Worm (Caenorhabditis elegans): ENCODE results near the gene W03F9.9.
A peak's percentile ranks its signal among the peaks of the same experiment; 100 is the strongest.

The W03F9.9 gene

DNA sequence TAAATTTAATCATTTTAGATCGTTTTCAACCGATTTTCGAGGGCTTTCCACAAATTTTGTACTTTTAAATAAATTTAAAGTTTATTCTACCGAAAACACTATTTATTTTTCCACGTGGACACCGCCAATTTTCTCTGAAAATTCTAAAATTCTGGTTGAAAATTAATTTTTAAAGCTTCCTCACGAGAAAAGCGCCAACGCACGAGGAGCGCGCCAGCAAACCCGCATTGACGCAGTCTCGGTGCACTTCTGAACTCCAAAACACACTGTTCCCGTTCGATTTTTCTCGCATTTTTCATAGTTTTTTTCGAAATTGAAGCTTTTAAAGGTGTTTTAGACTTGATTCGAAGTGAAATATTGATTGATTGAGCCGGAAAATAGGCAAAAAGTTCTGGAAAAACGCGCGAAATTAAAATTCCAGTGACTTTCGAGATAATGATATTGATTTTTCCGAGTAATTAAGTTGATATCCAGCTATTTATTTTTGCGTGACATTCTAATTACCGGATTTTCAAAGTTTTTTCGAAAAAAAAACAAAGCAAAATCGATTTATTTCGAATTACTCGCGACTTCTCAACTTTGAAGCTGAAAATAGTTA is 38.3 kb downstream of the W03F9.9 start, which contains the start of gene cul-3 (continued):
- TF ChIP-seq gei-8 (GFP tag; optimal IDR thresholded peaks at IDR 0.05) (no peak), F10B5.3 (tag; optimal IDR thresholded peaks at IDR 0.05) (no peak), F49E8.2 (tag; optimal IDR thresholded peaks at IDR 0.05; ENCODE audit: borderline replicate concordance) (peak; percentile 14), T20F7.1 (GFP tag; optimal IDR thresholded peaks at IDR 0.05) (no peak), D1046.2 (GFP tag; IDR thresholded peaks at IDR 0.05) (no peak), mdl-1 (tag; optimal IDR thresholded peaks at IDR 0.05) (no peak), ceh-20 (GFP tag; IDR thresholded peaks at IDR 0.05) (0 out of 2 replicates have a peak, but pooled peaks have one; percentile 21), lin-13 (GFP tag; optimal IDR thresholded peaks at IDR 0.05) (no peak), R02D3.7 (tag; optimal IDR thresholded peaks at IDR 0.05) (no peak), nhr-77 (tag; optimal IDR thresholded peaks at IDR 0.05) (peak; percentile 31), nhr-11 (tag; optimal IDR thresholded peaks at IDR 0.05) (no peak), ceh-28 (tag; optimal IDR thresholded peaks at IDR 0.05) (no peak), lin-15B (tag; optimal IDR thresholded peaks at IDR 0.05) (no peak), cey-2 (tag; optimal IDR thresholded peaks at IDR 0.05; ENCODE audit: borderline replicate concordance, insufficient read depth) (no peak), nhr-28 (tag; optimal IDR thresholded peaks at IDR 0.05) (no peak), zag-1 (tag; optimal IDR thresholded peaks at IDR 0.05) (no peak), set-16 (GFP tag; IDR thresholded peaks at IDR 0.05) (no peak; the same call in 1 of the 2 replicates), attf-4 (tag; optimal IDR thresholded peaks at IDR 0.05) (no peak), duxl-1 (tag; optimal IDR thresholded peaks at IDR 0.05; ENCODE audit: poor library complexity) (peak; percentile 45), ceh-32 (tag; optimal IDR thresholded peaks at IDR 0.05; ENCODE audit: poor library complexity) (no peak), nhr-6 (tag; optimal IDR thresholded peaks at IDR 0.05) (peak; percentile 39), Y48G9A.11 (GFP tag; IDR thresholded peaks at IDR 0.05) (no peak), unc-39 (tag; optimal IDR thresholded peaks at IDR 0.05) (no peak), snpc-1.2 (GFP tag; IDR thresholded peaks at IDR 0.05) (no peak), ceh-44 (GFP tag; IDR thresholded peaks at IDR 0.05) (no peak), mep-1 (tag; optimal IDR thresholded peaks at IDR 0.05) (peak; percentile 59), ceh-82 (tag; optimal IDR thresholded peaks at IDR 0.05) (no peak), Y105C5A.15 (GFP tag; IDR thresholded peaks at IDR 0.05) (no peak), aha-1 (tag) (no peak), nhr-42 (GFP tag; IDR thresholded peaks at IDR 0.05) (no peak), skn-1 (tag; optimal IDR thresholded peaks at IDR 0.05) (no peak), ztf-11 (tag; optimal IDR thresholded peaks at IDR 0.05) (no peak), spr-1 (tag; optimal IDR thresholded peaks at IDR 0.05) (no peak), arid-1 (GFP tag; conservative IDR thresholded peaks at IDR 0.05) (no peak), unc-62 (GFP tag; optimal IDR thresholded peaks at IDR 0.05 in 1 of 2) (no peak), unc-62 (tag; optimal IDR thresholded peaks at IDR 0.05) (no peak), tag-97 (GFP tag; IDR thresholded peaks at IDR 0.05) (no peak), snpc-4 (tag; optimal IDR thresholded peaks at IDR 0.05) (no peak), sdz-12 (GFP tag; optimal IDR thresholded peaks at IDR 0.05) (no peak), nhr-41 (GFP tag; IDR thresholded peaks at IDR 0.05) (no peak), hmg-1.1 (GFP tag; IDR thresholded peaks at IDR 0.05) (peak; percentile 57; the same call in 1 of the 2 replicates), F44E2.7 (GFP tag; IDR thresholded peaks at IDR 0.05) (no peak), F37D6.2 (tag; optimal IDR thresholded peaks at IDR 0.05) (no peak), ctbp-1 (GFP tag; IDR thresholded peaks at IDR 0.05) (no peak), fkh-10 (GFP tag; optimal IDR thresholded peaks at IDR 0.05) (no peak), hlh-30 (tag; optimal IDR thresholded peaks at IDR 0.05; ENCODE audit: insufficient read depth) (peak; percentile 25), ZK546.5 (tag; optimal IDR thresholded peaks at IDR 0.05) (no peak), ceh-62 (tag; optimal IDR thresholded peaks at IDR 0.05) (no peak), ama-1 (optimal IDR thresholded peaks at IDR 0.05) (peak; percentile 21), ces-1 (GFP tag; optimal IDR thresholded peaks at IDR 0.05) (no peak), nhr-237 (tag; optimal IDR thresholded peaks at IDR 0.05) (no peak), ZK337.2 (GFP tag; IDR thresholded peaks at IDR 0.05) (no peak), egl-27 (tag; optimal IDR thresholded peaks at IDR 0.05) (no peak)
